Worm (Caenorhabditis elegans) whole organism, late embryonic: ENCODE data around the gene srt-52.

Experiments
- C38D4.7 ChIP-seq: fragments of 200-800 bp; sonication (Bioruptor generic); optimal IDR thresholded peaks from 2 replicates; lab custom pipeline; 2018; ENCODE audit warnings: mild to moderate bottlenecking, missing genetic modification characterization, moderate library complexity, missing compliant biosample characterization
- K02D7.2 ChIP-seq: sonication (generic microtip); optimal IDR thresholded peaks from 2 replicates; lab custom pipeline; 2017; ENCODE audit warnings: mild to moderate bottlenecking, missing genetic modification characterization, missing compliant biosample characterization
- ahr-1 ChIP-seq: sonication (generic microtip); optimal IDR thresholded peaks from 2 replicates; lab custom pipeline; 2016; ENCODE audit warnings: missing genetic modification characterization, missing compliant biosample characterization
- ceh-14 ChIP-seq: sonication (generic microtip); optimal IDR thresholded peaks from 2 replicates; lab custom pipeline; 2016; ENCODE audit warnings: missing genotype, missing genetic modification characterization, missing compliant biosample characterization
- ceh-18 ChIP-seq: sonication (generic microtip); optimal IDR thresholded peaks from 2 replicates; lab custom pipeline; 2016; ENCODE audit warnings: missing genetic modification characterization, missing compliant biosample characterization
- ceh-19 ChIP-seq: fragments of 200-800 bp; sonication (Bioruptor generic); optimal IDR thresholded peaks from 2 replicates; lab custom pipeline; 2018; ENCODE audit warnings: mild to moderate bottlenecking, missing genetic modification characterization, missing compliant biosample characterization
- ceh-22 ChIP-seq: sonication (generic microtip); optimal IDR thresholded peaks from 2 replicates; lab custom pipeline; 2017; ENCODE audit warnings: missing biosample characterization, missing genetic modification characterization
- ceh-24 ChIP-seq: sonication (generic microtip); optimal IDR thresholded peaks from 2 replicates; lab custom pipeline; 2016; ENCODE audit warnings: mild to moderate bottlenecking, missing genetic modification characterization, missing compliant biosample characterization
- ceh-34 ChIP-seq: sonication (generic microtip); optimal IDR thresholded peaks from 2 replicates; lab custom pipeline; 2016; ENCODE audit warnings: mild to moderate bottlenecking, missing genetic modification characterization, missing compliant biosample characterization
- ceh-45 ChIP-seq: fragments of 200-800 bp; sonication (Bioruptor generic); IDR thresholded peaks from 2 replicates; pipeline ENCODE4 v1.3.6; 2022; ENCODE audit warnings: missing genetic modification reagents, missing genetic modification characterization, missing compliant biosample characterization
- ceh-48 ChIP-seq: sonication (generic microtip); optimal IDR thresholded peaks from 2 replicates; lab custom pipeline; 2016; ENCODE audit warnings: missing genetic modification characterization, inconsistent platforms, missing compliant biosample characterization
- ceh-6 ChIP-seq: fragments of 200-800 bp; sonication (Bioruptor generic); optimal IDR thresholded peaks from 2 replicates; lab custom pipeline; 2018; ENCODE audit warnings: mild to moderate bottlenecking, missing genetic modification characterization, missing compliant biosample characterization
- che-1 ChIP-seq: sonication (generic microtip); optimal IDR thresholded peaks from 2 replicates; lab custom pipeline; 2016; ENCODE audit warnings: mild to moderate bottlenecking, missing genetic modification characterization, missing compliant biosample characterization
- eyg-1 ChIP-seq: sonication (generic microtip); optimal IDR thresholded peaks from 2 replicates; lab custom pipeline; 2016; ENCODE audit warnings: missing genotype, missing genetic modification characterization, missing compliant biosample characterization
- fkh-10 ChIP-seq: fragments of 150-350 bp; optimal IDR thresholded peaks from 2 replicates; lab custom pipeline; 2014; ENCODE audit warnings: missing biosample characterization, missing genetic modification reagents, missing genetic modification characterization
- gmeb-2 ChIP-seq: sonication (generic microtip); optimal IDR thresholded peaks from 2 replicates; lab custom pipeline; 2016; ENCODE audit warnings: missing genetic modification characterization, inconsistent platforms, missing compliant biosample characterization
- hlh-6 ChIP-seq: sonication (generic microtip); optimal IDR thresholded peaks from 2 replicates; lab custom pipeline; 2016; ENCODE audit warnings: missing genotype, missing genetic modification characterization, missing compliant biosample characterization
- lim-6 ChIP-seq: sonication (generic microtip); optimal IDR thresholded peaks from 2 replicates; lab custom pipeline; 2016; ENCODE audit warnings: missing genetic modification characterization, missing compliant biosample characterization
- madf-2 ChIP-seq: sonication (generic microtip); optimal IDR thresholded peaks from 2 replicates; lab custom pipeline; 2017; ENCODE audit warnings: missing genetic modification characterization, missing compliant biosample characterization
- mec-3 ChIP-seq: sonication (generic microtip); optimal IDR thresholded peaks from 2 replicates; lab custom pipeline; 2016; ENCODE audit warnings: borderline replicate concordance, missing genetic modification characterization, missing compliant biosample characterization
- nhr-232 ChIP-seq: sonication (generic microtip); optimal IDR thresholded peaks from 2 replicates; lab custom pipeline; 2016; ENCODE audit warnings: missing genetic modification characterization, missing compliant biosample characterization
- odd-2 ChIP-seq: sonication (generic microtip); optimal IDR thresholded peaks from 2 replicates; lab custom pipeline; 2017; ENCODE audit warnings: antibody characterized with exemption, mild to moderate bottlenecking, missing genetic modification characterization, missing compliant biosample characterization
- pag-3 ChIP-seq: sonication (generic microtip); optimal IDR thresholded peaks from 2 replicates; lab custom pipeline; 2016; ENCODE audit warnings: missing compliant biosample characterization, missing genetic modification characterization, borderline replicate concordance
- pat-9 ChIP-seq: fragments of 200-800 bp; sonication (Bioruptor generic); optimal IDR thresholded peaks from 2 replicates; lab custom pipeline; 2018; ENCODE audit warnings: mild to moderate bottlenecking, missing genetic modification characterization, moderate library complexity, missing compliant biosample characterization
- pha-2 ChIP-seq: sonication (generic microtip); optimal IDR thresholded peaks from 2 replicates; lab custom pipeline; 2017; ENCODE audit warnings: mild to moderate bottlenecking, missing genetic modification characterization, missing compliant biosample characterization
- pha-4 ChIP-seq: fragments of 150-350 bp; optimal IDR thresholded peaks from 2 replicates; lab custom pipeline; 2018; ENCODE audit warnings: missing biosample characterization, missing genetic modification reagents, missing genetic modification characterization
- pqm-1 ChIP-seq: sonication (generic microtip); optimal IDR thresholded peaks from 2 replicates; lab custom pipeline; 2016; ENCODE audit warnings: missing genetic modification characterization, missing compliant biosample characterization
- ref-2 ChIP-seq: sonication (generic microtip); optimal IDR thresholded peaks from 2 replicates; lab custom pipeline; 2016; ENCODE audit warnings: missing genetic modification characterization, missing compliant biosample characterization
- sox-4 ChIP-seq: sonication (generic microtip); optimal IDR thresholded peaks from 2 replicates; lab custom pipeline; 2017; ENCODE audit warnings: mild to moderate bottlenecking, missing genetic modification characterization, inconsistent platforms, missing compliant biosample characterization
- syd-9 ChIP-seq: sonication (generic microtip); optimal IDR thresholded peaks from 2 replicates; lab custom pipeline; 2016; ENCODE audit warnings: mild to moderate bottlenecking, missing genetic modification characterization, moderate library complexity, missing compliant biosample characterization
- tbx-2 ChIP-seq: sonication (generic microtip); optimal IDR thresholded peaks from 2 replicates; lab custom pipeline; 2016; ENCODE audit warnings: missing genetic modification characterization, missing compliant biosample characterization
- tbx-7 ChIP-seq: sonication (generic microtip); optimal IDR thresholded peaks from 2 replicates; lab custom pipeline; 2016; ENCODE audit warnings: missing genotype, missing genetic modification characterization, missing compliant biosample characterization
- unc-86 ChIP-seq: sonication (generic microtip); optimal IDR thresholded peaks from 2 replicates; lab custom pipeline; 2016; ENCODE audit warnings: missing genetic modification characterization, missing compliant biosample characterization

srt-52 gene

ce11 chrV:103977-104376 lies 48.1 kb upstream of the srt-52 start, which contains the start of gene rps-27:
TSS of gene rps-27 (minus strand) at chrV:104077.
- TF ChIP-seq ceh-24 (no peak), ceh-6 (no peak), pag-3 (tag; lab: Kevin White, UChicago) (no peak), pat-9 (tag; lab: Kevin White, UChicago) (no peak), sox-4 (tag; lab: Kevin White, UChicago) (no peak), C38D4.7 (GFP tag; lab: Kevin White, UChicago) (no peak), ceh-18 (no peak), che-1 (tag; lab: Kevin White, UChicago) (no peak), eyg-1 (no peak), ceh-34 (tag; lab: Kevin White, UChicago) (no peak), tbx-7 (tag; lab: Kevin White, UChicago) (no peak), ceh-19 (GFP tag; lab: Kevin White, UChicago) (no peak), pqm-1 (no peak), ceh-22 (tag; lab: Kevin White, UChicago) (no peak), tbx-2 (tag; lab: Kevin White, UChicago) (no peak), ahr-1 (no peak)

ce11 chrV:103043-103702 lies 47.3 kb upstream of the srt-52 start:
- TF ChIP-seq pha-2 (tag; lab: Kevin White, UChicago) (no peak), fkh-10 (GFP tag; lab: Kevin White, UChicago) (no peak), gmeb-2 (tag; lab: Kevin White, UChicago) (no peak)

ce11 chrV:102165-102564 lies 46.3 kb upstream of the srt-52 start:
- TF ChIP-seq mec-3 (tag; lab: Kevin White, UChicago) (no peak), ceh-22 (tag; lab: Kevin White, UChicago) (no peak), unc-86 (tag; lab: Kevin White, UChicago) (no peak), sox-4 (tag; lab: Kevin White, UChicago) (no peak), ahr-1 (no peak)

ce11 chrV:83732-84131 lies 27.9 kb upstream of the srt-52 start, which contains the start of gene daam-1:
TSS of gene daam-1 (minus strand) at chrV:83832.
- TF ChIP-seq pqm-1, result no peak
- TF ChIP-seq sox-4 (tag; lab: Kevin White, UChicago), result no peak
- no peak for TF ChIP-seq hlh-6 (tag; lab: Kevin White, UChicago)
- TF ChIP-seq ceh-19 (GFP tag; lab: Kevin White, UChicago), result no peak
- no peak for TF ChIP-seq lim-6 (tag; lab: Kevin White, UChicago)
- no peak for TF ChIP-seq ceh-48
- no peak for TF ChIP-seq madf-2
- TF ChIP-seq nhr-232 (tag; lab: Kevin White, UChicago), result no peak
- no peak for TF ChIP-seq fkh-10 (GFP tag; lab: Kevin White, UChicago)
- no peak for TF ChIP-seq mec-3 (tag; lab: Kevin White, UChicago)

- no peak for TF ChIP-seq odd-2
- TF ChIP-seq pha-4, result no peak
- TF ChIP-seq ceh-48, result no peak
- no peak for TF ChIP-seq ahr-1
- no peak for TF ChIP-seq ref-2 (tag; lab: Kevin White, UChicago)
- no peak for TF ChIP-seq ceh-45
- TF ChIP-seq ceh-19 (GFP tag; lab: Kevin White, UChicago), result no peak
- TF ChIP-seq che-1 (tag; lab: Kevin White, UChicago), result no peak
- TF ChIP-seq syd-9, result no peak
- no peak for TF ChIP-seq K02D7.2 (tag; lab: Kevin White, UChicago)
- no peak for TF ChIP-seq ceh-14 (tag; lab: Kevin White, UChicago)
- TF ChIP-seq hlh-6 (tag; lab: Kevin White, UChicago), result no peak
- no peak for TF ChIP-seq sox-4 (tag; lab: Kevin White, UChicago)
- no peak for TF ChIP-seq ceh-34 (tag; lab: Kevin White, UChicago)
Observed at ce11 chrV:68112-68511, 12.3 kb upstream of the srt-52 start.
